Worm (Caenorhabditis elegans) whole organism, late embryonic: ENCODE data around the gene Y39G8B.13.

ENCODE experiments used
- K09A11.1 ChIP-seq: sonication (generic microtip); optimal IDR thresholded peaks from 2 replicates; lab custom pipeline; 2017; ENCODE audit warnings: antibody characterized with exemption, mild to moderate bottlenecking, missing genetic modification characterization, missing compliant biosample characterization; ENCODE audit not compliant: insufficient read depth
- fax-1 ChIP-seq: sonication (generic microtip); optimal IDR thresholded peaks from 2 replicates; lab custom pipeline; 2016; ENCODE audit warnings: missing genotype, missing genetic modification characterization, missing compliant biosample characterization
- fkh-10 ChIP-seq: fragments of 150-350 bp; optimal IDR thresholded peaks from 2 replicates; lab custom pipeline; 2014; ENCODE audit warnings: missing biosample characterization, missing genetic modification reagents, missing genetic modification characterization
- lin-11 ChIP-seq: fragments of 200-800 bp; sonication (Bioruptor generic); optimal IDR thresholded peaks from 2 replicates; lab custom pipeline; 2018; ENCODE audit warnings: mild to moderate bottlenecking, missing genetic modification characterization, missing compliant biosample characterization
- tbx-2 ChIP-seq: sonication (generic microtip); optimal IDR thresholded peaks from 2 replicates; lab custom pipeline; 2016; ENCODE audit warnings: missing genetic modification characterization, missing compliant biosample characterization

ce11 chrII:13949290-13949689, 33.6 kb downstream of the Y39G8B.13 start, which contains the start of gene sre-44:
- TF ChIP-seq K09A11.1 (tag; lab: Kevin White, UChicago) (no peak), lin-11 (tag; lab: Kevin White, UChicago) (no peak), fax-1 (tag; lab: Kevin White, UChicago) (no peak), fkh-10 (GFP tag; lab: Kevin White, UChicago) (no peak), tbx-2 (tag; lab: Kevin White, UChicago) (no peak)
